Fruit fly (Drosophila melanogaster) whole organism, pupa: ENCODE measurements around the gene CG33223.

ENCODE experiments used
- CG14655 ChIP-seq: fragments of 200-800 bp; sonication (Bioruptor generic); optimal IDR thresholded peaks from 3 replicates; lab custom pipeline; 2017; ENCODE audit warnings: mild to moderate bottlenecking, missing biosample characterization, missing genetic modification reagents, missing genetic modification characterization
- CG15710 ChIP-seq: fragments of 200-800 bp; sonication (Bioruptor generic); optimal IDR thresholded peaks from 2 replicates; lab custom pipeline; 2018; ENCODE audit warnings: missing biosample characterization, mild to moderate bottlenecking, missing genetic modification characterization, moderate library complexity
- CG32121 ChIP-seq: fragments of 200-800 bp; sonication (Bioruptor generic); IDR thresholded peaks from 2 replicates; pipeline ENCODE4 v1.3.6; 2022; ENCODE audit warnings: missing biosample characterization, missing genetic modification characterization
- CG4496 ChIP-seq: fragments of 200-800 bp; sonication (Bioruptor generic); IDR thresholded peaks from 3 replicates; pipeline ENCODE4 v1.3.6; 2022; ENCODE audit warnings: missing biosample characterization, missing genetic modification characterization
- CG8159 ChIP-seq: fragments of 200-800 bp; sonication (Bioruptor generic); optimal IDR thresholded peaks from 3 replicates; lab custom pipeline; 2018; ENCODE audit warnings: missing biosample characterization, mild to moderate bottlenecking, missing genetic modification characterization, moderate library complexity
- D1 ChIP-seq: fragments of 200-800 bp; sonication (Bioruptor generic); optimal IDR thresholded peaks from 2 replicates; lab custom pipeline; 2018; ENCODE audit warnings: missing biosample characterization, mild to moderate bottlenecking, missing genetic modification characterization, moderate library complexity
- EcR ChIP-seq: fragments of 200-800 bp; sonication (Bioruptor generic); optimal IDR thresholded peaks from 3 replicates; lab custom pipeline; 2019; ENCODE audit warnings: missing biosample characterization, missing genetic modification characterization, mild to moderate bottlenecking, moderate library complexity, missing genetic modification reagents

dm6 chrX:8442161-8442560 lies 41.5 kb downstream of the CG33223 start, which contains the start of gene CG12123:
- TF ChIP-seq CG14655 (GFP tag; lab: Kevin White, UChicago) (no peak), CG4496 (no peak), EcR (GFP tag; lab: Kevin White, UChicago) (no peak), CG8159 (no peak), CG32121 (no peak), CG15710 (tag; lab: Kevin White, UChicago) (no peak), D1 (tag; lab: Kevin White, UChicago) (no peak)
